Worm (Caenorhabditis elegans) whole organism, mixed stage, embryonic: ENCODE results near the gene R04F11.2.
A peak's percentile ranks its signal among the peaks of the same experiment; 100 is the strongest.

Experiments
- M03D4.4 ChIP-seq: sonication (generic microtip); optimal IDR thresholded peaks from 2 replicates; lab custom pipeline; 2017; ENCODE audit warnings: mild to moderate bottlenecking, missing genetic modification characterization, missing compliant biosample characterization
- bed-3 ChIP-seq: fragments of 200-800 bp; sonication (Bioruptor generic); optimal IDR thresholded peaks from 3 replicates; lab custom pipeline; 2018; ENCODE audit warnings: mild to moderate bottlenecking, missing genetic modification characterization, moderate library complexity, missing compliant biosample characterization
- ceh-39 ChIP-seq: fragments of 150-350 bp; optimal IDR thresholded peaks from 2 replicates; lab custom pipeline; 2014; ENCODE audit warnings: missing biosample characterization, missing genetic modification characterization
- ceh-43 ChIP-seq: fragments of 200-800 bp; sonication (Bioruptor generic); optimal IDR thresholded peaks from 2 replicates; lab custom pipeline; 2018; ENCODE audit warnings: mild to moderate bottlenecking, missing genetic modification characterization, moderate library complexity, missing compliant biosample characterization
- ces-1 ChIP-seq: fragments of 150-350 bp; optimal IDR thresholded peaks from 2 replicates; lab custom pipeline; 2014; ENCODE audit warnings: missing biosample characterization, missing genetic modification reagents, missing genetic modification characterization
- cnd-1 ChIP-seq: fragments of 200-800 bp; sonication (Bioruptor generic); optimal IDR thresholded peaks from 2 replicates; lab custom pipeline; 2018; ENCODE audit warnings: mild to moderate bottlenecking, missing genetic modification characterization, missing compliant biosample characterization
- drap-1 ChIP-seq: fragments of 200-800 bp; sonication (Bioruptor generic); optimal IDR thresholded peaks from 3 replicates; lab custom pipeline; 2018; ENCODE audit warnings: mild to moderate bottlenecking, missing genetic modification characterization, missing compliant biosample characterization
- elt-1 ChIP-seq: sonication (generic microtip); optimal IDR thresholded peaks from 2 replicates; lab custom pipeline; 2017; ENCODE audit warnings: missing genetic modification characterization, mild to moderate bottlenecking, missing compliant biosample characterization, antibody characterized with exemption, moderate library complexity, borderline replicate concordance; ENCODE audit not compliant: insufficient read depth
- flh-1 ChIP-seq: fragments of 200-800 bp; sonication (Bioruptor generic); optimal IDR thresholded peaks from 2 replicates; lab custom pipeline; 2018; ENCODE audit warnings: mild to moderate bottlenecking, missing genetic modification characterization, moderate library complexity, missing compliant biosample characterization
- ham-2 ChIP-seq: fragments of 200-800 bp; sonication (Bioruptor generic); optimal IDR thresholded peaks from 2 replicates; lab custom pipeline; 2018; ENCODE audit warnings: mild to moderate bottlenecking, missing genetic modification characterization, missing compliant biosample characterization
- hlh-1 ChIP-seq: fragments of 150-350 bp; optimal IDR thresholded peaks from 2 replicates; lab custom pipeline; 2014; ENCODE audit warnings: missing biosample characterization, missing genetic modification reagents, missing genetic modification characterization
- lin-13 ChIP-seq: fragments of 150-350 bp; optimal IDR thresholded peaks from 2 replicates; lab custom pipeline; 2014; ENCODE audit warnings: missing biosample characterization, missing genetic modification characterization
- lin-32 ChIP-seq: fragments of 200-800 bp; sonication (Bioruptor generic); optimal IDR thresholded peaks from 2 replicates; lab custom pipeline; 2018; ENCODE audit warnings: mild to moderate bottlenecking, missing genetic modification characterization, missing compliant biosample characterization
- lsy-2 ChIP-seq: fragments of 150-350 bp; optimal IDR thresholded peaks from 2 replicates; lab custom pipeline; 2014; ENCODE audit warnings: missing biosample characterization, missing genetic modification characterization
- mab-5 ChIP-seq: fragments of 150-350 bp; optimal IDR thresholded peaks from 2 replicates; lab custom pipeline; 2014; ENCODE audit warnings: missing biosample characterization, missing genetic modification characterization
- mep-1 ChIP-seq: fragments of 150-350 bp; optimal IDR thresholded peaks from 2 replicates; lab custom pipeline; 2017; ENCODE audit warnings: missing biosample characterization, missing genetic modification reagents, missing genetic modification characterization, inconsistent platforms
- mls-2 ChIP-seq: sonication (generic microtip); optimal IDR thresholded peaks from 2 replicates; lab custom pipeline; 2016; ENCODE audit warnings: mild to moderate bottlenecking, missing genetic modification characterization, moderate library complexity, missing compliant biosample characterization
- nhr-2 ChIP-seq: fragments of 150-350 bp; optimal IDR thresholded peaks from 2 replicates; lab custom pipeline; 2014; ENCODE audit warnings: missing biosample characterization, missing genetic modification characterization
- nhr-237 ChIP-seq: fragments of 150-350 bp; optimal IDR thresholded peaks from 2 replicates; lab custom pipeline; 2014; ENCODE audit warnings: missing biosample characterization, missing genetic modification characterization
- nhr-28 ChIP-seq: fragments of 150-350 bp; optimal IDR thresholded peaks from 2 replicates; lab custom pipeline; 2014; ENCODE audit warnings: missing biosample characterization, missing genetic modification characterization
- nhr-76 ChIP-seq: sonication (generic microtip); optimal IDR thresholded peaks from 2 replicates; lab custom pipeline; 2017; ENCODE audit warnings: missing biosample characterization, missing genetic modification characterization
- pha-4 ChIP-seq: fragments of 150-350 bp; optimal IDR thresholded peaks from 2 replicates; lab custom pipeline; 2018; ENCODE audit warnings: missing biosample characterization, missing genetic modification reagents, missing genetic modification characterization
- sem-2 ChIP-seq: fragments of 200-800 bp; sonication (Bioruptor generic); optimal IDR thresholded peaks from 2 replicates; lab custom pipeline; 2018; ENCODE audit warnings: mild to moderate bottlenecking, missing genetic modification characterization, missing compliant biosample characterization
- snpc-4 ChIP-seq: fragments of 150-350 bp; optimal IDR thresholded peaks from 2 replicates; lab custom pipeline; 2014; ENCODE audit warnings: missing biosample characterization, missing genetic modification characterization
- unc-120 ChIP-seq: sonication (generic microtip); optimal IDR thresholded peaks from 2 replicates; lab custom pipeline; 2017; ENCODE audit warnings: missing genetic modification characterization, missing compliant biosample characterization; ENCODE audit not compliant: poor library complexity, severe bottlenecking
- unc-39 ChIP-seq: fragments of 150-350 bp; optimal IDR thresholded peaks from 2 replicates; lab custom pipeline; 2014; ENCODE audit warnings: missing biosample characterization, missing genetic modification characterization
- unc-62 ChIP-seq: fragments of 150-350 bp; optimal IDR thresholded peaks from 2 replicates; lab custom pipeline; 2014; ENCODE audit warnings: missing biosample characterization, missing genetic modification reagents, missing genetic modification characterization
- zip-8 ChIP-seq: fragments of 150-350 bp; optimal IDR thresholded peaks from 2 replicates; lab custom pipeline; 2014; ENCODE audit warnings: missing biosample characterization, missing genetic modification characterization
- ztf-11 ChIP-seq: fragments of 150-350 bp; optimal IDR thresholded peaks from 2 replicates; lab custom pipeline; 2014; ENCODE audit warnings: missing biosample characterization, missing genetic modification characterization

The R04F11.2 gene

ce11 chrV:12310256-12310655, 7.9 kb upstream of the R04F11.2 start, which contains the start of gene hpo-30:
Gene hpo-30, minus strand, starts transcription at chrV:12310356.
- no peak for TF ChIP-seq mab-5 (tag; lab: Kevin White, UChicago)
- TF ChIP-seq pha-4 (tag; lab: Kevin White, UChicago), result no peak
- TF ChIP-seq mls-2, result no peak
- no peak for TF ChIP-seq mep-1 (tag; lab: Kevin White, UChicago)
- TF ChIP-seq M03D4.4 (tag; lab: Kevin White, UChicago), result no peak
- no peak for TF ChIP-seq ces-1 (GFP tag; lab: Kevin White, UChicago)
- TF ChIP-seq nhr-237 (tag; lab: Kevin White, UChicago), result no peak
- TF ChIP-seq lin-32 (GFP tag; lab: Kevin White, UChicago), result no peak
- TF ChIP-seq nhr-2, result no peak
- no peak for TF ChIP-seq elt-1
- TF ChIP-seq cnd-1 (tag; lab: Kevin White, UChicago), result no peak
- TF ChIP-seq flh-1 (GFP tag; lab: Kevin White, UChicago), result no peak
- no peak for TF ChIP-seq nhr-28 (tag; lab: Kevin White, UChicago)
- no peak for TF ChIP-seq unc-120 (tag; lab: Kevin White, UChicago)
- no peak for TF ChIP-seq sem-2 (GFP tag; lab: Kevin White, UChicago)
- TF ChIP-seq ceh-43 (GFP tag; lab: Kevin White, UChicago), result no peak
- TF ChIP-seq ham-2 (GFP tag; lab: Kevin White, UChicago), result no peak
- no peak for TF ChIP-seq unc-62 (GFP tag; lab: Kevin White, UChicago)
- no peak for TF ChIP-seq hlh-1 (tag; lab: Kevin White, UChicago)

ce11 chrV:12314413-12314812, 3.8 kb upstream of the R04F11.2 start:
- TF ChIP-seq lin-32 (GFP tag; lab: Kevin White, UChicago), result no peak
- TF ChIP-seq zip-8 (tag; lab: Kevin White, UChicago), result no peak
- peak; percentile 15 for TF ChIP-seq hlh-1 (tag; lab: Kevin White, UChicago)
- TF ChIP-seq cnd-1 (tag; lab: Kevin White, UChicago), result no peak
- TF ChIP-seq sem-2 (GFP tag; lab: Kevin White, UChicago), result no peak
- TF ChIP-seq lsy-2 (tag; lab: Kevin White, UChicago), result no peak
- peak; percentile 18 for TF ChIP-seq unc-62 (GFP tag; lab: Kevin White, UChicago)
- peak; percentile 84 for TF ChIP-seq ces-1 (GFP tag; lab: Kevin White, UChicago)
- no peak for TF ChIP-seq nhr-2

- no peak for TF ChIP-seq sem-2 (GFP tag; lab: Kevin White, UChicago)
- TF ChIP-seq ceh-39 (tag; lab: Kevin White, UChicago), result no peak
- TF ChIP-seq lin-13 (tag; lab: Kevin White, UChicago), result no peak
- TF ChIP-seq M03D4.4 (tag; lab: Kevin White, UChicago), result no peak
- TF ChIP-seq mep-1 (tag; lab: Kevin White, UChicago), result no peak
- no peak for TF ChIP-seq ham-2 (GFP tag; lab: Kevin White, UChicago)
Measured at ce11 chrV:12316076-12316475, 2.1 kb upstream of the R04F11.2 start.

ce11 chrV:12317080-12317479, 1.1 kb upstream of the R04F11.2 start, which contains the start of gene R04F11.3:
Gene R04F11.3, minus strand, starts transcription at chrV:12317180.
- no peak for TF ChIP-seq ztf-11 (tag; lab: Kevin White, UChicago)
- no peak for TF ChIP-seq bed-3 (GFP tag; lab: Kevin White, UChicago)
- TF ChIP-seq unc-39 (tag; lab: Kevin White, UChicago), result no peak
- TF ChIP-seq drap-1 (GFP tag; lab: Kevin White, UChicago), result no peak
- no peak for TF ChIP-seq snpc-4 (tag; lab: Kevin White, UChicago)
- no peak for TF ChIP-seq nhr-28 (tag; lab: Kevin White, UChicago)
- no peak for TF ChIP-seq mep-1 (tag; lab: Kevin White, UChicago)
- TF ChIP-seq unc-120 (tag; lab: Kevin White, UChicago), result no peak
- no peak for TF ChIP-seq unc-62 (GFP tag; lab: Kevin White, UChicago)
- TF ChIP-seq, all 35 proteins: peak for 0

ce11 chrV:12320274-12320839, 2.2 kb downstream of the R04F11.2 start:
- no peak for TF ChIP-seq ztf-11 (tag; lab: Kevin White, UChicago)
- TF ChIP-seq lin-32 (GFP tag; lab: Kevin White, UChicago), result no peak
- no peak for TF ChIP-seq ces-1 (GFP tag; lab: Kevin White, UChicago)
- no peak for TF ChIP-seq ham-2 (GFP tag; lab: Kevin White, UChicago)
- no peak for TF ChIP-seq mls-2
- no peak for TF ChIP-seq sem-2 (GFP tag; lab: Kevin White, UChicago)
- TF ChIP-seq lsy-2 (tag; lab: Kevin White, UChicago), result no peak
- TF ChIP-seq nhr-2, result no peak
- no peak for TF ChIP-seq nhr-76 (tag; lab: Kevin White, UChicago)
- TF ChIP-seq elt-1, result no peak
